Fruit fly (Drosophila melanogaster) ovary, adult (tissue): ENCODE measurements around the gene yps.
A peak's percentile ranks its signal among the peaks of the same experiment; 100 is the strongest.

Experiments used
- CG17801 ChIP-seq: fragments of 200-800 bp; optimal IDR thresholded peaks from 2 replicates; lab custom pipeline; 2019; ENCODE audit warnings: missing biosample characterization, mild to moderate bottlenecking, missing genetic modification characterization, moderate library complexity; ENCODE audit not compliant: partially characterized antibody

Gene yps

DNA sequence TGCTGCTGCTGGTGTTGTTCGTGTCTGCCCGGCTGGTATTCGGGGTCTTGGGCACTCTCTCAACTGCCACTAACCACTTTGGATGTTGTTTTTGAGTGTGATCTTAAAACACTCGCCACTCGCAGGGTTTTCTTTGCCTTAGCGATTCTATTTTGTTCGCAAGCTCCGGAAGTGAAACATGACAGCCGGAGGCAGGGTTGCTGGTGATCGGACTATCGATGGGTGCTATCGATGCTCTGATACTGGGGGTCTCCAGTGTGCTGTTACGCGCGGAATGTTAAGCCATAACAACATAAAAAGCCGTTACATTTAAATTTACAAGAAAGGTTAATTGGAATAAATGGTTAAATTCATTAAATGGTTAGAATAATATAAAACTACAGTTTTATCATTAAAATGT, at the start of gene yps:
TSS of gene yps (minus strand) at position 176 of the 400 bp plus-strand sequence.
- TF ChIP-seq CG17801 (GFP tag; lab: Kevin White, UChicago), result peak; percentile 96

DNA sequence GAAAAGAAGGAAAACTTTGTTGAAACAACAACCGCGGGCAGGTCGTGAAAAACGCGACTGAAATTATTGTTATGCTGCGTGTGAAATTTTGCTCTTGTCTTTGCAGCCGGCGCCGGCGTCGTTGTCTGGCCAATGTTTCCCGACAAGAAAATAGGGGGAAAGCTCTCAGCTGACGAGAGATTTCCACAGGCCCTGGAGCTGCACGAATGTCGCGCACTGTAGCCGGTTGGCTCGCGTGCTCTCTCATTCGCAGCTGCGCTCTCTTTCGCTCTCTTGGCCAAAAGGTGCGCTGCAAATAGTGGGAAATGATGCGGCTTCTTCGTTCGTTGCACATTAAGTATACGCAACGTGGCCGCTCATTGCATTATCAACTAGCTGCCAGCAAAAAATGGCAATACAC, 38.7 kb upstream of the yps start, which contains the start of gene CG9760:
TSS of gene CG9760 (minus strand) at position 43 of the 400 bp plus-strand sequence.
- no peak for TF ChIP-seq CG17801 (GFP tag; lab: Kevin White, UChicago)

DNA sequence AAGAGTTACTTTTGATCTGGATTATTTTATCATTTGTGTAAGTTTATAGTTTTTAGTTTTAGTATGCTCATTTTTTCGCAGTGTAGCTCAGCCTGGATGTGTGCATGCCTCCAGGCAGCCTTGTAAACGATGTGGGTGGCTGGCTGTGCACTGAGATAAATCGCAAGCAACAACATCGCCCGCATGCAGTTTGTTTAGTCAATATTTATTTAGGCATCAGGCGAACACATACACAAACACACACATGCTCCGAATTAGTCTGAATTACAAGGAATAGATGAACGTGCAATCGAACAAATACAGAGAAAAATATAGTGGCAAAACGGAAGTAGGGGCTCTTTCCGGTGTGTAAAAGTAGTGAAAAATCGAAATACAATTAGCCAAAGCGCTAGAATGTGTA, 38.1 kb upstream of the yps start:
- no peak for TF ChIP-seq CG17801 (GFP tag; lab: Kevin White, UChicago)

DNA sequence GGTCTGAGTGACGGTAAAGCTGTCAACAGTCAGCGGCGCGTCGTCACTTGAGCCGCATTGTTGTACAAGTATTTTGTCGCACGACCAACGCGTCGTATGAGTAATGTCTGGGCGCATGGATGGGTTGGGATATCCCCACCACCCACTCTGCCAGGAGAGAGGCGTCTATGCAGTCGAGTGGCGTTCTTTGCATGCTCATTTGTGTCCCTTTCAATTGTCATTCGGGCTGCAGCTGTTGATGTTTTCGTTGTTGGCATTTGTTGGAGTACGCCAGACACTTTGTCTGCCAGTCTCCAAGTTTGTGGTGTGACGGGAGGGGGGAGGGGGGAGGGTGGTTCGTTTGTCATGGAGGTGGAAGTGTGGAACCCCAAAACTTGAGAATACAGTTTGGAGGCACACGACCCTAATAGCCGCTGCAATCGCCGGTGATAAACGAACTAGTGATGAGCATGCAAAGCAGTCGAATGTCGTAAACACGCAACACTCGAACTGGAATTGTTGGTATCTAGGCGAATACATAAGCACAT, 37.3 kb upstream of the yps start:
- no peak for TF ChIP-seq CG17801 (GFP tag; lab: Kevin White, UChicago)

DNA sequence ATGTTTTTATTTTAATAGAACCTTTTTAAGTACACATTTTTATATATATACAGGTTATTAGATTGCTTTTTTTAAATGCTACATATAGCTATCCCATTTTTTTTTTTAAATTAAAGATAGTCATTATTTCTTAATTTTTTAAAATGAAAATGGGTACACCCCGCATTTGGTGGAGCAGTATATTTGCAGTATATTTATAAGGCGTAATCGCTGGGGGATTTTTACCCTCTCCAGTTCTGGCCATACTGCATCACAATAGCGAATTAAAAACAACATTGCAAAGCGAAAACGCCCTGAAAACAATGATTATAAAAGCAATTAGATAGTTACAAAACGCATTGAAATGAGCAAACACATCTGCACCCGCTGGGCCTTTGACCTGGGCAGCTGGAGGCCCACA, 24.1 kb upstream of the yps start, which contains the start of gene CG32099:
TSS of gene CG32099 (plus strand) at position 250 of the 400 bp plus-strand sequence.
- TF ChIP-seq CG17801 (GFP tag; lab: Kevin White, UChicago), result no peak

DNA sequence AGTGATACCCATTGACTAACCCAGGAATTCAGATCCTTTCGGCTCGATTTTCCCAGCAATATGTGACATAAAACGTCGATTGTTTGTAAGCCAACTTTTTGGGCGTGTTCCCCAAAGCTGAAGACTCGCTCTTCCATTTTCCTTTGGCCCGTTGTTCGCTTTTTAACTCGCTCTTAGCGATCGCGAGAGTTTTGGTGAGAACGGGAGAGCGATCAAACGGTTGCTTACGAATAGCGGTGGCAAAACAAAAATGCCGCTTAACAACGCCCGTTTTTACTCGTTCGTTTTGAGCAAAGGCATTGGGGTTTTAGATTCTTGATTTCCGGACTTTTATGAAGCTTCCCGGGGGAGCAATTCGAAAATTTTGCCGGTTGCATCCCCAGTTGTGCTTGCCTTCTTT, 22.0 kb upstream of the yps start:
- no peak for TF ChIP-seq CG17801 (GFP tag; lab: Kevin White, UChicago)

DNA sequence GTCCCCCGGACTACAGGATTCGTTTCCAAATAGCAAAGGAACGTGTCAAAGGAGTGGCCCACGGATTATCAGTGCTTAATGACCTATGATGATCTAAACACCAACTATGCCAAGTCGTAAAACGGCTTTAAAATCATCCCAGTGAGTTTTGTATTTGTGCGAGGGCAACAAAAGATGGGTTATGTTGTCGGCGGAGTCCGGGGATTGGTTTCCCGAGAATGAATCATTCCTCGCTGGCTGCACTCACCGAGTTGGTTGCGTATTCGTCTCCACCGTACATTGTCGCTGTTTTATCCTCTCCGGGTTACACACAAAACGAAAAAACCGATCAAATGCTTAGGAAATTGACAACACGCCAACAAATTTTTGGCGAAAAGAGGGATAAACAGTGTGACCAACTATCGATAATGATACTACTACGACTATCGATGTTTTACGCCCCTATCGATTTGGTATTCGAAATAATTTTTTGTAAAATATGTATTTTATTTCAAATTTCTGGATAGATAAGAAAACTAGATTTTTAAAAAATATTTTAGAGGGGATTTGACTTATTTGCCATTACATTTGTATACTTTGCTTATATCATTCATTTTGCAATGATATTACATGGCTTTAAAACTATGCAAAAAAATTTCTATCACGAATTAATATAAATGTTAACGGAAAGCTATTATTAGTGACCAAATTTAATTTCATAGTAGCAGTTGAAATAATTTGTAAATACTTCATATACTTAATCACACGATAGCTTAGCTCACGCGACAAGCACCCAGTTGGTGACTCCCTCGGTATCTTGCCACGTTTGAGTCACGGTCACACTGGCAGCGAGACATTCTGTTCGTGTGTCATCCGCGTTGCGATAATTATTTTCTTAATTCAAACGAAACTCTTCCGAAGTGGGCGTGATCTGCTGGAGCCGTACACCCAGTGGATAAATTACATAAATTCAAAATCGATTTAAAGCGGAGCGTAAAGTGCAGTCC, 21.1 kb upstream of the yps start, which contains the start of the genes eIF3l and Nrx-IV:
TSS of gene eIF3l (minus strand) at position 389 of the 986 bp plus-strand sequence.
TSS of gene Nrx-IV (plus strand) at position 811 of the 986 bp plus-strand sequence.
- TF ChIP-seq CG17801 (GFP tag; lab: Kevin White, UChicago), result no peak

DNA sequence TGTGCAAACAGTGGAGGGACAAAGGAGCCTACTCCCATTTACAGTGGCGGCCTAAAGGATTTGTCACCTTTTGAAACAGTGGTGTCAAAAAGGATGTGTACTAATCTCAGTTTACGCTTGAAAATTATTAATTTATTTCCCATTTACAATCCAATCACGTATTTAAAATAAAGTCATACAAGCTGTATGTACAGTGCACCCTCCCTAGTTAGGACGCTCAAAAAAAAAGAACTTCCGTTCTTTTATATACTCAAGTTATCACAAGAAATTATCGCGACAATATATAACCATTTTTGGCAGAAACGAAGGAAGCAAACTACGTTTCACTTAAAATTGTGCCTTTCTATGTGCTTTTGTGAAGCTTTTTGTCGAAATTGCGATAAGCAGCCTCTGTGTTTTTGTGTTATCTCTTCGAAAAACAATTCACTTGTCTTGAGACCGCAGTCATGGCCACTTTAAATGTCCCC, 14.3 kb upstream of the yps start:
- peak; percentile 25 for TF ChIP-seq CG17801 (GFP tag; lab: Kevin White, UChicago)

DNA sequence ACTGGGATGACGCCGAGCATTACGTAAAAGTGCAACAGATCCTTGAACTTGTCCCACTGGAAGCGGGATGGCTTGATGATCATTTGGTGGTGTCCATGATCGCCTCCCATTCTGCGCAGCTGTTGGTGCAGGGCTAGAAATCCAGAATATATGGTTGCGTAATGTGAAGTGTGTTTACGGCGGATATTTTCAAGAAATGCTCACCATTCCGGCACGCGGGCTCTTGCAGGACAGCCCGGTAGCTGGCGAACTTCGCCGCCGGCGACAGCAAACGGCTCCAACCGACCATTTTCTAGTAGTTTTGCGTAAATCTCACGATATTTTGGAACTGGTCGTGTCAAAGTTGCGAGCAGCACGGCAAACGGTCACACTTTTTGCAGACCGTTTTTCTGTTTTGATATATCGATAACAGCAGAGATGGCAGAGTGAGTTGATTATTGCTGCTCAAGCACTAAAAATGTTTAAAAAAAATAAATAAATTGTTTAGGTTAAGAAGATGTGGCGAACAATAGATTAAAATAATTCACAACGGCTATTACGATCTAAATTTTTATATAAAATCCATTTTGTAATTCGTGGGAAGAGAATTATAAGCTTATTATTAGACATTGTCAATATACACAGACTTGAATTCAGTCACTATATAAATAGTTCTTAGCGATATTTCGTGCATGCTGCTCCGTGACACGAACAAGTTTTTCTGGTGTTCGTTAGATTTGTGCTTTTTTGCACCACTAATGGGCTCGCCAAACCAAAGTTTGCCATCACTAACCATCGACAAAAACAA, 13.4 kb upstream of the yps start, which contains the start of the genes ND-SGDH and RhoGAP68F:
TSS of gene ND-SGDH (minus strand) at position 472 of the 787 bp plus-strand sequence.
TSS of gene RhoGAP68F (plus strand) at position 756 of the 787 bp plus-strand sequence.
- peak; percentile 62 for TF ChIP-seq CG17801 (GFP tag; lab: Kevin White, UChicago)

DNA sequence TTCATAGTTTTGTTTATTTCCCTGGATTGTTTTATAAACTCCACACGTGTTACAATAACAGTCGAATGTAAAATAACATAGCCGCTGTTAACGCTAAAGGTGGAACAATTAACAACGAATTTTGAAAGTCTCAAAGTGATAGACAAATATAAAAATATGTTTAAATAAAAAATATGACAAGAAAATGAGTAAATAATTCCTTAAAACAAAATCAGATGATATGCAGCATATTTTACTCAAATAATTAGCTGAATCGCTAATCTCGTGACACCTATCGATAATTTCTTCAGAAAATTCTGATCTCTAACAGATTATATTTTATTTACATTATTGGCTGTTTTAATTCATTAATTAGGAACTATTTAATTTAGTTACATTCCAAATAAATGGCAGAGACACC, 11.7 kb upstream of the yps start, which contains the start of the genes CG5645 and Atg12:
TSS of gene CG5645 (minus strand) at position 77 of the 400 bp plus-strand sequence.
TSS of gene Atg12 (plus strand) at position 338 of the 400 bp plus-strand sequence.
- peak; percentile 79 for TF ChIP-seq CG17801 (GFP tag; lab: Kevin White, UChicago)

DNA sequence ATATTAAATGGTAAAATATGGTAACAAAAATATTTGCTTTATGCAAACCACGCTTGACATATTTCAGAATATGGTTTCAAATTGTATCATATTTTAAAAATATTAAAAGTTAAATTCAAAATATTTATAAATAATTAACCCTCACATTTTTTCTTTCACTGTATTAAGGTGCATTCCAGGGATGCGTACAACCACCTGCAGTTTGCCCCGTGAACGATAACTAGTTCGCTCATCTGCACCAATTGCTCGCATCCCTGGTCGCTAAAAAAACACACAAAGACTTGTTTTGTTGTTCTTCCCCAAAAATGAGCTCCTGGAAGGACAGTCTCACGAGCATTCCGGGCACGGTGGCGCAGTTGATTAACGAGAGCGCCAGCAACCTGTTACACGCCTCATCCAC, 7.0 kb upstream of the yps start, which contains the start of gene DEF8:
TSS of gene DEF8 (plus strand) at position 229 of the 400 bp plus-strand sequence.
- TF ChIP-seq CG17801 (GFP tag; lab: Kevin White, UChicago), result peak; percentile 86

DNA sequence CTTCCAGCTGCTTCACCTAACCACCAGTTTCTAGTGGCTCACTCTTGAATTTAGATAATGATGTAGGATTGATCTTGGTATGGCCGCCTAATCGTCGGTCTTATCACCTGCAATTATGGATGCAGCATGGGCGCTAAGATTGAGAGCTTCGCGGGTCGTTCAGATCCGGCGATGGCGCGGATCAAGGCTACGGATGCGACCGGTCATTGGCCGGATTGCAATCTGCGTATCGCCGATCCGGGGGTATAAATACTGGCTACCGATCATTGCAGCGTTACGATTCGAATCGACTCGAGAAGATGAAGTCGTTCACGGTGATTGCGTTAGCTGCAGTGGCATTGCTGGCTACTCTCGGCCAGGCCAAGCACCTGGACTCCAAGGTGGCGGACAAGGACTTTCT, 4.2 kb upstream of the yps start, which contains the start of gene Lsp2:
TSS of gene Lsp2 (plus strand) at position 283 of the 400 bp plus-strand sequence.
- no peak for TF ChIP-seq CG17801 (GFP tag; lab: Kevin White, UChicago)

DNA sequence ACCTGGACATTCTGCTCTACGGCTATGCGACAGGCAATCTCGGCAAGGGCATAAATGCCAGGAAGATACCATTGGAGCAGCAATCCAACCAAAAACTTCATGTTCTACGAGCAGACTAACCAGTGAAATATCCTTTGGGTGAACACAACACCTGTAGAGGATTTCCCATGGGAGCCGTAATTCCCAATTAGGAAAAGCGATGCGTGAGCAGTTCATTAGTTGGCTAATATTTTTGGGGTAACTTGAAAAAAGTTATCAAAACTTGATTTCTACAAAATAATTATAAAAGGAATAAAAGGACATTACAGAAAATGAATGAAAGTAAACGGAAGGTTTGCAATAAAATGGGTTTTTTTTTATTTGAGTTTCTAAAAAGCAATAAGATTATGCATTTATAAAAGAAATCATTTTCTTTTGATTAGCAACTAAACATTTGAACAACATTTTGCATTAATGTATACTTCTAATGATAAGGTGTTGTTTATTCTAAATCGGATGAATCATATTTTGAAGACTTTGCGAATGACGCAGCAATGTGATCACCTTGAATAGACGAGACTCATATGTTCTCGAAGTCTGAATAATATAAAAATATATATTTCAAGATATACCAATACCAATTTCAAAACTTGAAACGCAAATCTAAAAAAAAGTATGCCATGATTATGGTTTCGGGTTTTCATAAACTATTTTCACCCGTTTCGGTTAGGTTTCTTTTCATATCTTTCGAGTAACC, 2.5 kb upstream of the yps start, which contains the start of the genes Ir68b and CG34241:
TSS of gene Ir68b (minus strand) at position 101 of the 736 bp plus-strand sequence.
TSS of gene CG34241 (plus strand) at position 686 of the 736 bp plus-strand sequence.
- TF ChIP-seq CG17801 (GFP tag; lab: Kevin White, UChicago), result no peak
